Fruit fly (Drosophila melanogaster) whole organism, embryonic: Measurements from ENCODE around the gene CG10621.

ENCODE experiments used
- B-H1 ChIP-seq: fragments of 200-800 bp; sonication (Bioruptor generic); IDR thresholded peaks from 3 replicates; pipeline ENCODE4 v1.3.6; 2022; ENCODE audit warnings: missing biosample characterization, missing genetic modification characterization
- CG10147 ChIP-seq: fragments of 200-800 bp; sonication (Bioruptor generic); optimal IDR thresholded peaks from 2 replicates; lab custom pipeline; 2019; ENCODE audit warnings: missing biosample characterization, mild to moderate bottlenecking, missing genetic modification characterization, moderate library complexity
- CG11398 ChIP-seq: fragments of 200-800 bp; sonication (Bioruptor generic); optimal IDR thresholded peaks from 2 replicates; lab custom pipeline; 2016; ENCODE audit warnings: missing biosample characterization, missing genetic modification characterization
- CG13624 ChIP-seq: fragments of 200-800 bp; sonication (Bioruptor generic); optimal IDR thresholded peaks from 2 replicates; lab custom pipeline; 2016; ENCODE audit warnings: missing biosample characterization, missing genetic modification characterization
- CG1792 ChIP-seq: fragments of 200-800 bp; sonication (Bioruptor generic); optimal IDR thresholded peaks from 2 replicates; lab custom pipeline; 2016; ENCODE audit warnings: missing biosample characterization, missing genetic modification characterization
- CG2712 ChIP-seq: fragments of 200-800 bp; optimal IDR thresholded peaks from 3 replicates; lab custom pipeline; 2019; ENCODE audit warnings: missing biosample characterization, mild to moderate bottlenecking, missing genetic modification characterization, moderate library complexity
- CG2889 ChIP-seq: fragments of 200-800 bp; sonication (Bioruptor generic); IDR thresholded peaks from 3 replicates; pipeline ENCODE4 v1.3.6; 2022; ENCODE audit warnings: missing biosample characterization, missing genetic modification characterization
- CG3065 ChIP-seq: fragments of 200-800 bp; sonication (Bioruptor generic); optimal IDR thresholded peaks from 2 replicates; lab custom pipeline; 2016; ENCODE audit warnings: missing biosample characterization, missing genetic modification characterization
- CG33213 ChIP-seq: fragments of 200-800 bp; sonication (Bioruptor generic); optimal IDR thresholded peaks from 3 replicates; lab custom pipeline; 2016; ENCODE audit warnings: missing biosample characterization, missing genetic modification characterization
- CG3838 ChIP-seq: fragments of 200-800 bp; sonication (Bioruptor generic); optimal IDR thresholded peaks from 3 replicates; lab custom pipeline; 2016; ENCODE audit warnings: missing biosample characterization, missing genetic modification characterization
- CG5245 ChIP-seq: fragments of 200-800 bp; sonication (Bioruptor generic); optimal IDR thresholded peaks from 3 replicates; lab custom pipeline; 2016; ENCODE audit warnings: missing biosample characterization, missing genetic modification characterization
- CG6854 ChIP-seq: fragments of 200-800 bp; sonication (Bioruptor generic); optimal IDR thresholded peaks from 3 replicates; lab custom pipeline; 2017; ENCODE audit warnings: missing biosample characterization, mild to moderate bottlenecking, missing genetic modification characterization
- CG7745 ChIP-seq: fragments of 200-800 bp; sonication (Bioruptor generic); optimal IDR thresholded peaks from 2 replicates; lab custom pipeline; 2018; ENCODE audit warnings: missing biosample characterization, mild to moderate bottlenecking, missing genetic modification characterization, moderate library complexity
- CG7987 ChIP-seq: fragments of 200-800 bp; sonication (Bioruptor generic); optimal IDR thresholded peaks from 2 replicates; lab custom pipeline; 2018; ENCODE audit warnings: missing biosample characterization, mild to moderate bottlenecking, missing genetic modification characterization, moderate library complexity
- CG8388 ChIP-seq: fragments of 200-800 bp; sonication (Bioruptor generic); optimal IDR thresholded peaks from 2 replicates; lab custom pipeline; 2019; ENCODE audit warnings: missing biosample characterization, mild to moderate bottlenecking, missing genetic modification characterization, moderate library complexity
- CG9797 ChIP-seq: fragments of 200-800 bp; sonication (Bioruptor generic); optimal IDR thresholded peaks from 3 replicates; lab custom pipeline; 2018; ENCODE audit warnings: missing biosample characterization, mild to moderate bottlenecking, missing genetic modification characterization
- CG9817 ChIP-seq: fragments of 200-800 bp; sonication (Bioruptor generic); optimal IDR thresholded peaks from 2 replicates; lab custom pipeline; 2018; ENCODE audit warnings: missing biosample characterization, mild to moderate bottlenecking, missing genetic modification characterization, moderate library complexity
- H15 ChIP-seq: fragments of 200-800 bp; sonication (Bioruptor generic); IDR thresholded peaks from 3 replicates; pipeline ENCODE4 v1.3.6; 2022; ENCODE audit warnings: missing biosample characterization, missing genetic modification characterization
- HHEX ChIP-seq: fragments of 200-800 bp; sonication (Bioruptor generic); optimal IDR thresholded peaks from 3 replicates; lab custom pipeline; 2017; ENCODE audit warnings: missing biosample characterization, mild to moderate bottlenecking, missing genetic modification characterization, missing genetic modification reagents
- Hmr ChIP-seq: fragments of 200-800 bp; sonication (Bioruptor generic); optimal IDR thresholded peaks from 3 replicates; lab custom pipeline; 2017; ENCODE audit warnings: mild to moderate bottlenecking, missing biosample characterization, missing genetic modification reagents, missing genetic modification characterization
- Hr78 ChIP-seq, 2 experiments: fragments of 200-800 bp in 1 of 2; fragments of >200 bp in 1 of 2; sonication (Bioruptor generic) in 1 of 2; optimal IDR thresholded peaks; 2 replicates each; lab custom pipeline; 2017 to 2019; ENCODE audit warnings: missing biosample characterization in 2 of 2, missing genetic modification characterization in 2 of 2, mild to moderate bottlenecking in 1 of 2, moderate library complexity in 1 of 2
- Neu2 ChIP-seq: fragments of 200-800 bp; sonication (Bioruptor generic); optimal IDR thresholded peaks from 3 replicates; lab custom pipeline; 2016; ENCODE audit warnings: missing biosample characterization, missing genetic modification characterization, borderline replicate concordance
- PHDP ChIP-seq: fragments of 200-800 bp; sonication (Bioruptor generic); optimal IDR thresholded peaks from 3 replicates; lab custom pipeline; 2018; ENCODE audit warnings: missing biosample characterization, mild to moderate bottlenecking, missing genetic modification characterization, moderate library complexity
- Six4 ChIP-seq: fragments of 200-800 bp; sonication (Bioruptor generic); optimal IDR thresholded peaks from 2 replicates; lab custom pipeline; 2016; ENCODE audit warnings: missing biosample characterization, missing genetic modification characterization
- Sox100B ChIP-seq: fragments of 200-800 bp; sonication (Bioruptor generic); optimal IDR thresholded peaks from 3 replicates; lab custom pipeline; 2018; ENCODE audit warnings: missing biosample characterization, mild to moderate bottlenecking, missing genetic modification characterization
- Spps ChIP-seq: fragments of 200-800 bp; sonication (Bioruptor generic); optimal IDR thresholded peaks from 2 replicates; lab custom pipeline; 2018; ENCODE audit warnings: missing biosample characterization, mild to moderate bottlenecking, missing genetic modification characterization
- Xrp1 ChIP-seq: fragments of 200-800 bp; sonication (Bioruptor generic); IDR thresholded peaks from 2 replicates; pipeline ENCODE4 v1.3.6; 2022; ENCODE audit warnings: missing biosample characterization, missing genetic modification characterization
- YL-1 ChIP-seq: fragments of 200-800 bp; sonication (Bioruptor generic); optimal IDR thresholded peaks from 3 replicates; lab custom pipeline; 2017; ENCODE audit warnings: missing biosample characterization, mild to moderate bottlenecking, missing genetic modification characterization
- cas ChIP-seq: fragments of 200-800 bp; sonication (Bioruptor generic); IDR thresholded peaks from 2 replicates; pipeline ENCODE4 v1.3.6; 2022; ENCODE audit warnings: missing biosample characterization, missing genetic modification characterization
- chif ChIP-seq, 2 experiments: fragments of 200-800 bp; sonication (Bioruptor generic); optimal IDR thresholded peaks; 3 replicates each; lab custom pipeline; 2016; ENCODE audit warnings: missing biosample characterization in 2 of 2, missing genetic modification characterization in 2 of 2
- dan ChIP-seq: fragments of 200-800 bp; sonication (Bioruptor generic); IDR thresholded peaks from 2 replicates; pipeline ENCODE4 v1.3.6; 2022; ENCODE audit warnings: missing biosample characterization, missing genetic modification characterization
- dm ChIP-seq: fragments of 200-800 bp; sonication (Bioruptor generic); optimal IDR thresholded peaks from 3 replicates; lab custom pipeline; 2016; ENCODE audit warnings: missing biosample characterization, missing genetic modification characterization
- dmrt11E ChIP-seq: fragments of 200-800 bp; sonication (Bioruptor generic); optimal IDR thresholded peaks from 3 replicates; lab custom pipeline; 2018; ENCODE audit warnings: missing biosample characterization, mild to moderate bottlenecking, missing genetic modification characterization, moderate library complexity
- dmrt99B ChIP-seq: fragments of 200-800 bp; sonication (Bioruptor generic); optimal IDR thresholded peaks from 2 replicates; lab custom pipeline; 2018; ENCODE audit warnings: missing biosample characterization, mild to moderate bottlenecking, missing genetic modification characterization, moderate library complexity
- gfzf ChIP-seq: fragments of 200-800 bp; sonication (Bioruptor generic); optimal IDR thresholded peaks from 2 replicates; lab custom pipeline; 2016; ENCODE audit warnings: missing biosample characterization, mild to moderate bottlenecking, missing genetic modification characterization, moderate library complexity
- gro ChIP-seq: fragments of 200-800 bp; sonication (Bioruptor generic); optimal IDR thresholded peaks from 2 replicates; lab custom pipeline; 2016; ENCODE audit warnings: missing biosample characterization, missing genetic modification characterization
- hb ChIP-seq: fragments of 200-800 bp; sonication (Bioruptor generic); IDR thresholded peaks from 3 replicates; pipeline ENCODE4 v1.3.6; 2022; ENCODE audit warnings: missing biosample characterization, missing genetic modification characterization; ENCODE audit not compliant: partially characterized antibody
- her ChIP-seq: fragments of 200-800 bp; sonication (Bioruptor generic); optimal IDR thresholded peaks from 2 replicates; lab custom pipeline; 2016; ENCODE audit warnings: missing biosample characterization, missing genetic modification characterization
- jing ChIP-seq: fragments of 200-800 bp; sonication (Bioruptor generic); optimal IDR thresholded peaks from 2 replicates; lab custom pipeline; 2018; ENCODE audit warnings: missing biosample characterization, mild to moderate bottlenecking, missing genetic modification characterization
- lmd ChIP-seq: fragments of 200-800 bp; sonication (Bioruptor generic); IDR thresholded peaks from 2 replicates; pipeline ENCODE4 v1.3.6; 2022; ENCODE audit warnings: missing biosample characterization, missing genetic modification characterization
- lola ChIP-seq, 3 experiments: fragments of >200 bp in 2 of 3; fragments of 200-800 bp in 1 of 3; sonication (Bioruptor generic) in 1 of 3; optimal IDR thresholded peaks; 2 replicates each; lab custom pipeline; 2017 to 2019; ENCODE audit warnings: missing biosample characterization in 3 of 3, missing genetic modification characterization in 3 of 3, mild to moderate bottlenecking in 1 of 3, moderate library complexity in 1 of 3
- repo ChIP-seq: fragments of 200-800 bp; sonication (Bioruptor generic); optimal IDR thresholded peaks from 2 replicates; lab custom pipeline; 2016; ENCODE audit warnings: missing biosample characterization, missing genetic modification characterization
- seq ChIP-seq: fragments of 200-800 bp; sonication (Bioruptor generic); IDR thresholded peaks from 2 replicates; pipeline ENCODE4 v1.3.6; 2022; ENCODE audit warnings: missing biosample characterization, missing genetic modification characterization
- ssp ChIP-seq: fragments of 200-800 bp; sonication (Bioruptor generic); IDR thresholded peaks from 2 replicates; pipeline ENCODE4 v1.3.6; 2022; ENCODE audit warnings: missing biosample characterization, missing genetic modification characterization
- stwl ChIP-seq: fragments of 200-800 bp; sonication (Bioruptor generic); optimal IDR thresholded peaks from 3 replicates; lab custom pipeline; 2018; ENCODE audit warnings: missing biosample characterization, mild to moderate bottlenecking, missing genetic modification characterization, moderate library complexity
- tio ChIP-seq: fragments of 200-800 bp; sonication (Bioruptor generic); optimal IDR thresholded peaks from 2 replicates; lab custom pipeline; 2017; ENCODE audit warnings: missing biosample characterization, missing genetic modification characterization, inconsistent platforms
- twi ChIP-seq: fragments of 200-800 bp; optimal IDR thresholded peaks from 2 replicates; lab custom pipeline; 2019; ENCODE audit warnings: missing biosample characterization, mild to moderate bottlenecking, missing genetic modification characterization, moderate library complexity
- unc-4 ChIP-seq: fragments of 200-800 bp; sonication (Bioruptor generic); IDR thresholded peaks from 2 replicates; pipeline ENCODE4 v1.3.6; 2022; ENCODE audit warnings: missing biosample characterization, missing genetic modification characterization; ENCODE audit not compliant: partially characterized antibody
- vfl ChIP-seq: fragments of 200-800 bp; sonication (Bioruptor generic); optimal IDR thresholded peaks from 2 replicates; lab custom pipeline; 2016; ENCODE audit warnings: missing biosample characterization, missing genetic modification characterization
- vvl ChIP-seq: fragments of 200-800 bp; sonication (Bioruptor generic); IDR thresholded peaks from 2 replicates; pipeline ENCODE4 v1.3.6; 2022; ENCODE audit warnings: missing biosample characterization, missing genetic modification characterization
- zen ChIP-seq: fragments of 200-800 bp; sonication (Bioruptor generic); optimal IDR thresholded peaks from 3 replicates; lab custom pipeline; 2018; ENCODE audit warnings: missing biosample characterization, mild to moderate bottlenecking, missing genetic modification characterization, moderate library complexity

Gene CG10621

dm6 chr2L:18906615-18907014 lies 47.6 kb downstream of the CG10621 start (continued):
- no peak for TF ChIP-seq dm
- peak; percentile 69 for TF ChIP-seq vvl (GFP tag; lab: Robert Waterston, UW)
- no peak for TF ChIP-seq CG13624 (GFP tag; lab: Kevin White, UChicago)
- no peak for TF ChIP-seq dmrt11E
- no peak for TF ChIP-seq unc-4 (GFP tag; lab: Robert Waterston, UW)
- TF ChIP-seq CG2712 (tag; lab: Kevin White, UChicago): peak; percentile 83
- TF ChIP-seq CG5245 (GFP tag; lab: Kevin White, UChicago): peak; percentile 29
- peak; percentile 53 for TF ChIP-seq lmd (GFP tag; lab: Robert Waterston, UW)
- peak; percentile 26 for TF ChIP-seq Six4 (GFP tag; lab: Kevin White, UChicago)
- peak; percentile 29; the same call in 1 of the 2 replicates for TF ChIP-seq ssp (GFP tag; lab: Robert Waterston, UW)
- TF ChIP-seq CG7745 (tag; lab: Kevin White, UChicago): no peak
- no peak for TF ChIP-seq gro (GFP tag; lab: Kevin White, UChicago)
- no peak for TF ChIP-seq CG6854 (GFP tag; lab: Kevin White, UChicago)
- no peak for TF ChIP-seq her
- TF ChIP-seq jing (GFP tag; lab: Kevin White, UChicago): no peak
- TF ChIP-seq Spps (tag; lab: Kevin White, UChicago): peak; percentile 18
- no peak for TF ChIP-seq vfl
- no peak for TF ChIP-seq CG3065
- TF ChIP-seq cas (GFP tag; lab: Robert Waterston, UW): no peak
- TF ChIP-seq zen (tag; lab: Kevin White, UChicago): peak; percentile 35
- no peak for TF ChIP-seq hb (GFP tag; lab: Robert Waterston, UW)
- peak; percentile 36 for TF ChIP-seq Sox100B (GFP tag; lab: Kevin White, UChicago)
- peak; percentile 75 for TF ChIP-seq Xrp1 (GFP tag; lab: Robert Waterston, UW)
- peak; percentile 48 for TF ChIP-seq CG8388
- no peak for TF ChIP-seq gfzf (GFP tag; lab: Kevin White, UChicago)
- no peak for TF ChIP-seq Neu2 (GFP tag; lab: Kevin White, UChicago)
- TF ChIP-seq tio (GFP tag; lab: Kevin White, UChicago): no peak
- no peak for TF ChIP-seq seq (GFP tag; lab: Robert Waterston, UW)
- TF ChIP-seq CG2889: no peak
- TF ChIP-seq PHDP: no peak
- peak in 1 of 2 experiments; percentile 0 for TF ChIP-seq Hr78 (GFP tag; optimal IDR thresholded peaks at IDR 0.05; lab: Kevin White, UChicago)
- no peak for TF ChIP-seq lola (GFP tag; optimal IDR thresholded peaks at IDR 0.05; lab: Kevin White, UChicago)
- no peak for TF ChIP-seq Hmr
- TF ChIP-seq CG10147 (GFP tag; lab: Kevin White, UChicago): no peak
- TF ChIP-seq dmrt99B (tag; lab: Kevin White, UChicago): peak; percentile 59
- TF ChIP-seq CG11398 (GFP tag; lab: Kevin White, UChicago): no peak
- no peak for TF ChIP-seq CG9817
- TF ChIP-seq H15 (GFP tag; lab: Robert Waterston, UW): no peak
- peak; percentile 26 for TF ChIP-seq twi
- TF ChIP-seq B-H1 (GFP tag; lab: Robert Waterston, UW): 0 out of 3 replicates have a peak, but pooled peaks have one; percentile 13
- no peak for TF ChIP-seq repo (GFP tag; lab: Kevin White, UChicago)
- TF ChIP-seq CG7987 (GFP tag; lab: Kevin White, UChicago): no peak
- TF ChIP-seq CG3838: no peak
- TF ChIP-seq stwl (tag; lab: Kevin White, UChicago): no peak
- no peak for TF ChIP-seq HHEX
- TF ChIP-seq CG1792 (GFP tag; lab: Kevin White, UChicago): no peak
- no peak for TF ChIP-seq chif (GFP tag; optimal IDR thresholded peaks at IDR 0.05; lab: Kevin White, UChicago)
- TF ChIP-seq dan (GFP tag; lab: Robert Waterston, UW): 0 out of 2 replicates have a peak, but pooled peaks have one; percentile 22
- no peak for TF ChIP-seq CG33213 (GFP tag; lab: Kevin White, UChicago)
- TF ChIP-seq CG9797 (GFP tag; lab: Kevin White, UChicago): no peak
- no peak for TF ChIP-seq YL-1 (GFP tag; lab: Kevin White, UChicago)
